Worm (Caenorhabditis elegans) whole organism, L3 larva: ENCODE results near the gene clp-4.

ENCODE experiments used
- ceh-82 ChIP-seq: fragments of 150-350 bp; optimal IDR thresholded peaks from 2 replicates; lab custom pipeline; 2014; ENCODE audit warnings: missing biosample characterization, missing genetic modification characterization
- ceh-9 ChIP-seq: sonication (generic microtip); optimal IDR thresholded peaks from 2 replicates; lab custom pipeline; 2018; ENCODE audit warnings: missing biosample characterization, missing genetic modification characterization
- elt-1 ChIP-seq: fragments of 150-350 bp; optimal IDR thresholded peaks from 2 replicates; lab custom pipeline; 2014; ENCODE audit warnings: missing biosample characterization, missing genetic modification characterization
- nfya-1 ChIP-seq: sonication (generic microtip); optimal IDR thresholded peaks from 2 replicates; lab custom pipeline; 2017; ENCODE audit warnings: missing genetic modification characterization, mild to moderate bottlenecking, missing compliant biosample characterization, antibody characterized with exemption, moderate library complexity; ENCODE audit not compliant: insufficient read depth
- zag-1 ChIP-seq: fragments of 150-350 bp; optimal IDR thresholded peaks from 2 replicates; lab custom pipeline; 2014; ENCODE audit warnings: missing biosample characterization, missing genetic modification characterization

The clp-4 gene

DNA sequence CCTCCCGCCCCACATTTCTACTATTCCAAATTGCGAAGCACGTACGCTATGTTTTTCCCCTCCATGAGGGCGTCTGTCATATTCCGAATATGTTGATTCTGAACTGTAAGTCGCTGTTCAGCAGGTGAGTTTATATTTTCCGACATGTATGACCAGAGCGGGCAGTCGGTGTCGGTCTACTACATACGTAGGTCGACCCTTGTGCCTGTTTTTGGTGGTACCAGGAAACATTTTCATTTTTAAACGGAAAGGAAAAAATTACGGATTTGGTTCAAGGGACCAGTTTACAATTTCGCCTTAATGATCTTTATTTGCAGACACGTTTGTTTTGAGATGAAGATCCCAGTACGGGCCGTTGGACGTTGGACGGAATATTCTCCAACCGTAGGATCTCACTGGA is 59.5 kb downstream of the clp-4 start, which contains the start of gene Y46E12A.2:
Gene Y46E12A.2, plus strand, starts transcription at position 301 of the 400 bp plus-strand sequence.
- TF ChIP-seq ceh-82 (tag; lab: Kevin White, UChicago) = no peak
- TF ChIP-seq elt-1 (tag; lab: Kevin White, UChicago) = no peak
- no peak for TF ChIP-seq nfya-1 (tag; lab: Kevin White, UChicago)
- no peak for TF ChIP-seq ceh-9
- no peak for TF ChIP-seq zag-1 (tag; lab: Kevin White, UChicago)

DNA sequence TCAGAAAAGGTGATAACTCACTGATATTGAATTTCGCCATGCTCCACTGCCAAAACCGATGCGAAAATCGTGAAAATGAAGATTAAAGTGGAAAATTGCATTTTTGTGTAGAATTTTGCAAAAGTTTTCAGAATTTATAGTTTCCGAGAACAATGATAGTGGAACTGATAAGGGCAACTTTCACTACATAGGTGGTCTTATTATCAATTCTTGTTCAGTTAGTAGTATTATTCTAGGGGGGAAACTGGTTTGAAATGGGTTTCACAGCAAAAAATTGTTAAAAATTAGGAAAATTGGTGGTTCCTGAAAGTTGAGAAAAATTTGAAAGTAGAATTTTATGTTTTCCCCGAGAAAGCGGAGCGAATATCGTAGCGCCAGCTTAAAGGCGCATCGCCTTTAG is 60.0 kb downstream of the clp-4 start, which contains the start of gene Y46E12A.5:
Gene Y46E12A.5, minus strand, starts transcription at position 101 of the 400 bp plus-strand sequence.
- TF ChIP-seq ceh-9 = no peak
